Fruit fly (Drosophila melanogaster) whole organism, wandering third instar larva: Measurements from ENCODE around the gene CG14839.

Experiments
- Abd-B ChIP-seq: fragments of >200 bp; optimal IDR thresholded peaks from 2 replicates; lab custom pipeline; 2017; ENCODE audit warnings: missing biosample characterization, missing genetic modification characterization
- GATAd ChIP-seq: sonication (Bioruptor generic); optimal IDR thresholded peaks from 2 replicates; lab custom pipeline; 2016; ENCODE audit warnings: missing biosample characterization, missing genetic modification characterization
- Hr78 ChIP-seq: fragments of >200 bp; optimal IDR thresholded peaks from 2 replicates; lab custom pipeline; 2017; ENCODE audit warnings: missing biosample characterization, missing genetic modification characterization
- N ChIP-seq: fragments of >200 bp; optimal IDR thresholded peaks from 2 replicates; lab custom pipeline; 2018; ENCODE audit warnings: missing biosample characterization, missing external identifiers, missing genetic modification characterization
- dl ChIP-seq, 2 experiments: fragments of 175-275, 200-275 bp in 1 of 2; fragments of 200-275 bp in 1 of 2; sonication (Bioruptor generic); optimal IDR thresholded peaks; lab custom pipeline; 2018; ENCODE audit warnings: mild to moderate bottlenecking in 2 of 2, missing biosample characterization in 2 of 2, missing genetic modification characterization in 2 of 2, moderate library complexity in 2 of 2; ENCODE audit not compliant: partially characterized antibody in 2 of 2, insufficient read depth in 1 of 2
- foxo ChIP-seq, 2 experiments: fragments of 200-800 bp; sonication (Bioruptor generic); optimal IDR thresholded peaks; 2 replicates in 1 of 2; 3 replicates in 1 of 2; lab custom pipeline; 2016 to 2017; ENCODE audit warnings: missing biosample characterization in 2 of 2, missing genetic modification characterization in 2 of 2
- fru ChIP-seq: fragments of 200-800 bp; sonication (Bioruptor generic); optimal IDR thresholded peaks from 3 replicates; lab custom pipeline; 2016; ENCODE audit warnings: missing biosample characterization, mild to moderate bottlenecking, missing genetic modification characterization
- pan ChIP-seq: fragments of >200 bp; optimal IDR thresholded peaks from 2 replicates; lab custom pipeline; 2017
- tai ChIP-seq: sonication (Bioruptor generic); optimal IDR thresholded peaks from 2 replicates; lab custom pipeline; 2016; ENCODE audit warnings: missing biosample characterization, missing genetic modification characterization

DNA sequence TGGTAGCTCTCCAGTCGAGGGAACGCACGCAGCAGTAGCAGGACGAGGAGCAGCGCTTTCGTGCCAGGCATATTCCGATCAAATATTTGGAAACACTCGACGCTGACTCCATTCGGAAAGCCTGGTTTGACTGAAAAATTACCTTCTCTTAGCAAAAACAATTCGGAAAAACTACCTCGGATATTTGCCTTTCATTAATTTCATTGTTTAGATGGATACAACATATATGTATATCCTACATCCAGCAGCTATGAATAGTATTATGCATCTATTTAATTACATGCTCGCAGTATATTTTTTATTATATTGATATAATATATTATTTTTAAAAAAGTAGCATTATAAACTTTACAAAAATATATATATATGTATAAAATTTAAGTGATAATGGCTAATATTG lies 1.1 kb upstream of the CG14839 start, which contains the start of gene CG14840:
- TF ChIP-seq pan (lab: Kevin White, UChicago) (no peak), GATAd (no peak), dl (GFP tag; optimal IDR thresholded peaks at IDR 0.05; lab: Kevin White, UChicago; ENCODE audit: insufficient read depth in 1 of 2, partially characterized antibody in 2 of 2) (no peak), Abd-B (no peak), tai (GFP tag; lab: Kevin White, UChicago) (no peak), fru (GFP tag; lab: Kevin White, UChicago) (no peak), foxo (GFP tag; optimal IDR thresholded peaks at IDR 0.05; lab: Kevin White, UChicago) (no peak), N (GFP tag; lab: Kevin White, UChicago) (no peak), Hr78 (GFP tag; lab: Kevin White, UChicago) (no peak)
